Worm (Caenorhabditis elegans) whole organism, early embryonic: Measurements from ENCODE around the gene F19B6.1.

ENCODE experiments used
- B0310.2 ChIP-seq: sonication (generic microtip); optimal IDR thresholded peaks from 2 replicates; lab custom pipeline; 2016; ENCODE audit warnings: mild to moderate bottlenecking, missing genetic modification characterization, missing compliant biosample characterization
- F13C5.2 ChIP-seq: sonication (generic microtip); optimal IDR thresholded peaks from 2 replicates; lab custom pipeline; 2017; ENCODE audit warnings: mild to moderate bottlenecking, missing genetic modification characterization, inconsistent platforms, missing compliant biosample characterization
- aly-1 ChIP-seq: sonication (generic microtip); optimal IDR thresholded peaks from 2 replicates; lab custom pipeline; 2016; ENCODE audit warnings: missing genetic modification characterization, missing compliant biosample characterization
- ama-1 ChIP-seq: fragments of 150-350 bp; optimal IDR thresholded peaks from 2 replicates; lab custom pipeline; 2014
- ceh-13 ChIP-seq: fragments of 200-800 bp; sonication (Bioruptor generic); optimal IDR thresholded peaks from 2 replicates; lab custom pipeline; 2018; ENCODE audit warnings: mild to moderate bottlenecking, missing genetic modification characterization, missing compliant biosample characterization
- ceh-36 ChIP-seq: sonication (generic microtip); optimal IDR thresholded peaks from 2 replicates; lab custom pipeline; 2016; ENCODE audit warnings: missing genetic modification characterization, inconsistent platforms, missing compliant biosample characterization
- ets-7 ChIP-seq: sonication (generic microtip); optimal IDR thresholded peaks from 2 replicates; lab custom pipeline; 2016; ENCODE audit warnings: missing genotype, missing genetic modification characterization, missing compliant biosample characterization
- flt-1 ChIP-seq: fragments of 200-800 bp; sonication (Bioruptor generic); IDR thresholded peaks from 2 replicates; pipeline ENCODE4 v1.3.6; 2022; ENCODE audit warnings: missing genetic modification characterization, missing compliant biosample characterization
- hmbx-1 ChIP-seq: sonication (generic microtip); optimal IDR thresholded peaks from 2 replicates; lab custom pipeline; 2016; ENCODE audit warnings: mild to moderate bottlenecking, missing genetic modification characterization, missing compliant biosample characterization
- hmg-4 ChIP-seq: fragments of 200-800 bp; sonication (Bioruptor generic); optimal IDR thresholded peaks from 2 replicates; lab custom pipeline; 2018; ENCODE audit warnings: mild to moderate bottlenecking, missing genetic modification characterization, missing compliant biosample characterization
- hnd-1 ChIP-seq: sonication (generic microtip); optimal IDR thresholded peaks from 2 replicates; lab custom pipeline; 2016; ENCODE audit warnings: missing genetic modification characterization, missing compliant biosample characterization
- pes-1 ChIP-seq: fragments of 200-800 bp; sonication (Bioruptor generic); IDR thresholded peaks from 2 replicates; pipeline ENCODE4 v1.3.6; 2022; ENCODE audit warnings: missing genetic modification reagents, missing genetic modification characterization, missing compliant biosample characterization
- scrt-1 ChIP-seq: fragments of 200-800 bp; sonication (Bioruptor generic); IDR thresholded peaks from 2 replicates; pipeline ENCODE4 v1.3.6; 2022; ENCODE audit warnings: missing genetic modification characterization, missing compliant biosample characterization
- sea-1 ChIP-seq: fragments of 200-800 bp; sonication (Bioruptor generic); conservative IDR thresholded peaks from 2 replicates; pipeline ENCODE4 v1.3.6; 2022; ENCODE audit warnings: missing genetic modification characterization, missing compliant biosample characterization
- tbx-11 ChIP-seq: fragments of 200-800 bp; sonication (Bioruptor generic); IDR thresholded peaks from 2 replicates; pipeline ENCODE4 v1.3.6; 2022; ENCODE audit warnings: missing genetic modification characterization, missing compliant biosample characterization
- tbx-37 ChIP-seq: fragments of 200-800 bp; sonication (Bioruptor generic); conservative IDR thresholded peaks from 2 replicates; pipeline ENCODE4 v1.3.6; 2022; ENCODE audit warnings: missing genetic modification reagents, missing genetic modification characterization, missing compliant biosample characterization
- tra-4 ChIP-seq: sonication (generic microtip); optimal IDR thresholded peaks from 2 replicates; lab custom pipeline; 2017; ENCODE audit warnings: missing genetic modification characterization, missing compliant biosample characterization

F19B6.1 gene

DNA sequence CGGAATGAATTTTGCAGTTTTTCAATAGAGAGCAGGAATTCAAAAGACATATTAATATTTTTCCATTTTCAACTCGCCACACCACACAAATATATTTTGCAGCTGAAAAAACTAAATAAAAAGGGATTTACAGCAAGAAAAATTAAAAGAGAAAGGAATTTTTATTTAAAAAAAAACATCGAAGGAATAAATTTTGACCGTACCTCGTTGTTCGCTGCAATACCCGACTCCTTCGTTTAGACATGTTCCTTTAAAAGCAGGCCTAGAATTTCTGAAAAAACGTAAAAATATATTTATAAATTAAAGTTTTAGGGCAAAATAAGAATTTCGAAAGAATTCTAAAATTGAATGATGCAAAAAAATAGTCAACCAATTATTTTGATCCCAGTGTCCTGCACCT, at the start of gene F19B6.1:
Gene F19B6.1 (minus strand): TSS at position 278 of the 400 bp plus-strand sequence.
- no peak for TF ChIP-seq ceh-36 (tag; lab: Kevin White, UChicago)
- TF ChIP-seq tbx-37: no peak
- TF ChIP-seq B0310.2: no peak

DNA sequence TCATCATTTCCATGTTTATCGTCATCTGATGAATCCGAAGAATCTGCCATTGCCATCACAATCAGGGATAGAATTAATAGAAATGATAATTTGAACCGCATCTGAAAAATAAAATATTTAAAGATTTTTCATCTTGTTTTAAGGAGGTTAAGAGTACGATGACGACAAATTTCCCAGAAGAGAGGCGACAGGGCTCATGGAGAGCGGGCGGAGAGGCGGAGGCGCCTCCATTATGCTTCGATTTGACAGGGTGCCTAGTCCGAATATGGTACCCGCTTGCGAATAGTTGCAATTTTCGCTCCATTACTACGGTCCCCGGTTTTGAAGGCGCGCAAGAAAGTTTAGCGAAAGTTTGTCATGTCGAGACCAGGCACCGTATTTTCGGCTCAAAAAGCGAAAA, 49.2 kb upstream of the F19B6.1 start, which contains the start of gene F28D1.6:
Gene F28D1.6 (minus strand): TSS at position 101 of the 400 bp plus-strand sequence.
- TF ChIP-seq tbx-11 (GFP tag; lab: Robert Waterston, UW) (no peak), ceh-36 (tag; lab: Kevin White, UChicago) (no peak), ama-1 (lab: Kevin White, UChicago) (no peak)

DNA sequence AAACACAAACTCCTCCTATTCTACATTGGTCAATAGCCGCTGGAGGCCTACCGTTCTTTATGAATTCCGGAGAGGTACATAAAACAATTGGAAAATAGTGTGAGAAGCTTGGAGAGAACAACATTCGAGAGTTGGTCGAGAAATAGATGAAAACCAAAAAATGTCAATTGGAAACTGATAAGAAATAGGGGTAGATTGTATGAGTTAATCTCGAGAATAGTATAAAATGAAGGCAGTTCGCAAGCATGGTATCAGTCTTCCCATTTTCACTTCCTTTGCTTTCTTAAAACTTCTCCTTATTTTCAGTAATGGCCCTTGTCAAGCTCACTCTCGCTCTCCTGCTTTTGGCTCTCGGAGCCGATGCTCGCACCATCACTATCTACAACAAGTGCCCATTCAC, 47.0 kb upstream of the F19B6.1 start, which contains the start of gene thn-2:
Gene thn-2 (plus strand): TSS at position 307 of the 400 bp plus-strand sequence.
- TF ChIP-seq scrt-1 (GFP tag; lab: Robert Waterston, UW) (no peak), sea-1 (no peak), aly-1 (tag; lab: Kevin White, UChicago) (no peak), tbx-11 (GFP tag; lab: Robert Waterston, UW) (no peak)

DNA sequence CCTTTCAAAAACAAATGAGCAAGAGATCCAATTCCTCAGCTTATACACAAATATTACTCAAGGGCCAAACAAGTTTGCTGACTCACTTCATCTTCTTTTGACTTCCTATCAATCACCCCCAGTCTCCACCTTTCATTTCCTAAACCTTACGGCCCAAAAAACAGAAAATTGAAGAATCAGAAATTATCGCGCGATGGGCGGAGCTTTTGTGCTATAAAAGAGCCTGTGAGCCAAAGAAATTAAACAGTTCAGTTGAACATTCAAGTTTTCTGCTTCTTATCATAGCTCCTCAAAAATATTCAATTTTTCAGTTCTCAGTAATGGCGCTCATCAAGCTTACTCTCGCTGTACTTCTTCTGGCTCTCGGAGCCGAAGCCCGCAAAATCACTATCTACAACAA, 43.9 kb upstream of the F19B6.1 start, which contains the start of gene thn-1:
Gene thn-1 (plus strand): TSS at position 301 of the 400 bp plus-strand sequence.
- TF ChIP-seq ceh-13 (GFP tag; lab: Kevin White, UChicago) (no peak), aly-1 (tag; lab: Kevin White, UChicago) (no peak), ama-1 (lab: Kevin White, UChicago) (no peak), sea-1 (no peak), hmg-4 (GFP tag; lab: Kevin White, UChicago) (no peak)

DNA sequence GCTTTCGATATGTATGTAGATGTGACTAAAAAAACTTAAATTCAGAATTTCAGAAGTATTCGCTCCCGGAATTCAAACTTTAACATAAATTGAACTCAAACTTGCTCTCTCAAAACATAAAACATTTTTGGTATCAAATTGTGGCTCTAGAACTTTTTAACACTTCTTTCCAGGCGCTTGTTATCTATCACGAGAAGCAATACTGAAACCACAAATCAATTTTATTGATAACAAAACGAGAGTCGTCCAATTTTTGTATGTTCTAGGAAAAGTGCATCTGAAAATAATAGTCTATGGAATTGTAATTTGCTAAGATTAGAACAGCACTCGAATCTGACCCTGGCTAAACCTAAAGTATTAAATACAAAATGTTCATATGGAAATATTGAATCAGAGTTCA, 43.0 kb upstream of the F19B6.1 start:
- TF ChIP-seq ceh-13 (GFP tag; lab: Kevin White, UChicago) (no peak), F13C5.2 (tag; lab: Kevin White, UChicago) (no peak), aly-1 (tag; lab: Kevin White, UChicago) (no peak), hmbx-1 (no peak), hmg-4 (GFP tag; lab: Kevin White, UChicago) (no peak), pes-1 (no peak), B0310.2 (no peak), tbx-37 (no peak), ets-7 (tag; lab: Kevin White, UChicago) (no peak), tbx-11 (GFP tag; lab: Robert Waterston, UW) (no peak), scrt-1 (GFP tag; lab: Robert Waterston, UW) (no peak)

DNA sequence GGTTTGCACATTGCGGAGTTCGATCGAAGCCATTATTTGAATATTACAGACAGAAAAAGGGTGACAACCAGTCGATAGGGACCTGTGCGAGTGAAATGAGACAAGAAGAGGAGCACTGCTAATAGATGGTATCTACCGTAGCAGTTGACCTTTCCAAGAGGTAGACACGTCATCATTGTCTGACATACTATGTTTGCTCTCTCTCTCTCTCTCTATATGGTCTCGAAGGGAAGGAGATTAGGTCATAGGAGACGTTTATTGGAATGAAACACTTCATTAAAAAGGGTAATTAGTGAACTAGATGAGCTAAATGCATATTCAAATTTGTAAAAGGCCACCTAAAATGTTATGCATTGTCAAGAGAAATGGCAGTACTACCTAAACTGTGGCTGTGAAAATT, 40.1 kb upstream of the F19B6.1 start, which contains the start of gene atz-1:
Gene atz-1 (minus strand): TSS at position 101 of the 400 bp plus-strand sequence.
- TF ChIP-seq ceh-36 (tag; lab: Kevin White, UChicago): no peak
- no peak for TF ChIP-seq F13C5.2 (tag; lab: Kevin White, UChicago)
- no peak for TF ChIP-seq aly-1 (tag; lab: Kevin White, UChicago)
- no peak for TF ChIP-seq hnd-1 (tag; lab: Kevin White, UChicago)
- TF ChIP-seq hmbx-1: no peak
- no peak for TF ChIP-seq tbx-11 (GFP tag; lab: Robert Waterston, UW)
- TF ChIP-seq sea-1: no peak
- TF ChIP-seq ceh-13 (GFP tag; lab: Kevin White, UChicago): no peak
- TF ChIP-seq B0310.2: no peak
- TF ChIP-seq scrt-1 (GFP tag; lab: Robert Waterston, UW): no peak
- TF ChIP-seq tra-4 (tag; lab: Kevin White, UChicago): no peak
- no peak for TF ChIP-seq pes-1
- no peak for TF ChIP-seq hmg-4 (GFP tag; lab: Kevin White, UChicago)
- TF ChIP-seq ets-7 (tag; lab: Kevin White, UChicago): no peak
- TF ChIP-seq flt-1 (GFP tag; lab: Robert Waterston, UW): no peak
- no peak for TF ChIP-seq tbx-37
- TF ChIP-seq ama-1 (lab: Kevin White, UChicago): no peak

DNA sequence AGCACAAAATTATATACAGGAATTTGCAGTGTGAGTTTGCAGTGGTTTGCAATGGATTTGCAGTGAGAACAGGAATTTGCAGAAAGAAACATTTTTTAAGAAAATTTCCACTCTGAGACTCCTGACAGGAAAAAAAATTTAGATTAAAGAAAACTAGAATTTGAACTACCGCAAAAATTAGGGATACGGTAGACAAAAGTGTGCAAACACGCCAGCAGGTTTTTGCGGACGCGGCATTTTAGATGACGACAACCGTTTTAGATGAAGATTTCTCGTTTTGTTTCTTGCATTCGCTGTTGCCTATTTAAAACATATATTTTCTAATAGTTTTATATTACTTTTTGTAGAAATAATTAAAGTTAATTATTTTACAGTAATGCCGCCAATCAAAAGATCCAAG, 36.0 kb upstream of the F19B6.1 start, which contains the start of gene wdr-46:
Gene wdr-46 (plus strand): TSS at position 375 of the 400 bp plus-strand sequence.
- TF ChIP-seq flt-1 (GFP tag; lab: Robert Waterston, UW) (peak; percentile 41; the same call in 1 of the 2 replicates), ceh-36 (tag; lab: Kevin White, UChicago) (peak; percentile 28), ceh-13 (GFP tag; lab: Kevin White, UChicago) (no peak), B0310.2 (no peak), F13C5.2 (tag; lab: Kevin White, UChicago) (peak; percentile 37), tra-4 (tag; lab: Kevin White, UChicago) (no peak), ama-1 (lab: Kevin White, UChicago) (peak; percentile 67)

DNA sequence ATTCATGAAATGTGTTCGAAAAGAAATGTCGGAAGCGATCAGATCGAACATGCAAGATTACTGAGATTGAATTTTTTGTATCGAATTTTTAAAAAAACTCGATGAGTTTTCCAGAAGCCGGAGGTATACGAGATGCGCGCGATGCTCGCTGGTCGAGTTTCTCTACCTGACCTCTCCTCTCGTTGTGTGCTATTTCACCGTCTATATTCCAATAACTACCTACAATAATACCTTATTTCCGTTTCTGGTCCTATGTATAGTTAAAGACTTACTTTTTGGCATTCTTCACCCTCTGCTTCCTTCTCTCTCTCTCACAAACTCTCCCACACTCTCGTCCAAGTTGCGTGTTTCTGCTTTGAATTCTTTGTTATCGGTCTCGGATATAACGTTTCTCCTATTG, 35.5 kb upstream of the F19B6.1 start:
- TF ChIP-seq ceh-13 (GFP tag; lab: Kevin White, UChicago) (no peak), F13C5.2 (tag; lab: Kevin White, UChicago) (no peak), aly-1 (tag; lab: Kevin White, UChicago) (no peak), tra-4 (tag; lab: Kevin White, UChicago) (no peak), sea-1 (no peak), tbx-11 (GFP tag; lab: Robert Waterston, UW) (no peak), hmbx-1 (no peak), scrt-1 (GFP tag; lab: Robert Waterston, UW) (no peak), ama-1 (lab: Kevin White, UChicago) (no peak), pes-1 (no peak), hnd-1 (tag; lab: Kevin White, UChicago) (no peak), ceh-36 (tag; lab: Kevin White, UChicago) (no peak)
